Fruit fly (Drosophila melanogaster) whole organism, embryonic: Measurements from ENCODE around the gene Gga.

Source experiments
- Ada2b ChIP-seq: fragments of 200-800 bp; sonication (Bioruptor generic); IDR thresholded peaks from 2 replicates; pipeline ENCODE4 v1.3.6; 2022; ENCODE audit warnings: missing biosample characterization, missing genetic modification characterization
- Asciz ChIP-seq: fragments of 200-800 bp; sonication (Bioruptor generic); optimal IDR thresholded peaks from 2 replicates; lab custom pipeline; 2017; ENCODE audit warnings: missing biosample characterization, mild to moderate bottlenecking, missing genetic modification characterization, missing genetic modification reagents
- CG12155 ChIP-seq: fragments of 200-800 bp; sonication (Bioruptor generic); optimal IDR thresholded peaks from 3 replicates; lab custom pipeline; 2016; ENCODE audit warnings: missing biosample characterization, missing genetic modification characterization
- CG12236 ChIP-seq: fragments of 200-800 bp; sonication (Bioruptor generic); optimal IDR thresholded peaks from 2 replicates; lab custom pipeline; 2016; ENCODE audit warnings: missing biosample characterization, missing genetic modification characterization
- CG12744 ChIP-seq: fragments of 200-800 bp; sonication (Bioruptor generic); optimal IDR thresholded peaks from 2 replicates; lab custom pipeline; 2016; ENCODE audit warnings: missing biosample characterization, missing genetic modification characterization
- CG13296 ChIP-seq: fragments of 200-800 bp; sonication (Bioruptor generic); optimal IDR thresholded peaks from 3 replicates; lab custom pipeline; 2018; ENCODE audit warnings: missing biosample characterization, mild to moderate bottlenecking, missing genetic modification characterization
- CG14014 ChIP-seq: fragments of 200-800 bp; sonication (Bioruptor generic); IDR thresholded peaks from 2 replicates; pipeline ENCODE4 v1.3.6; 2022; ENCODE audit warnings: missing biosample characterization, missing genetic modification characterization
- CG14860 ChIP-seq: fragments of 200-800 bp; sonication (Bioruptor generic); IDR thresholded peaks from 3 replicates; pipeline ENCODE4 v1.3.6; 2022; ENCODE audit warnings: missing biosample characterization, missing genetic modification characterization; ENCODE audit not compliant: partially characterized antibody
- CG15073 ChIP-seq: fragments of 200-800 bp; sonication (Bioruptor generic); optimal IDR thresholded peaks from 2 replicates; lab custom pipeline; 2016; ENCODE audit warnings: missing biosample characterization, missing genetic modification characterization
- CG16863 ChIP-seq: fragments of 200-800 bp; sonication (Bioruptor generic); optimal IDR thresholded peaks from 3 replicates; lab custom pipeline; 2016; ENCODE audit warnings: missing biosample characterization, missing genetic modification characterization
- CG30403 ChIP-seq: fragments of 200-800 bp; sonication (Bioruptor generic); optimal IDR thresholded peaks from 3 replicates; lab custom pipeline; 2016; ENCODE audit warnings: missing biosample characterization, missing genetic modification characterization
- CG31441 ChIP-seq: fragments of 200-800 bp; sonication (Bioruptor generic); IDR thresholded peaks from 2 replicates; pipeline ENCODE4 v1.3.6; 2022; ENCODE audit warnings: missing biosample characterization, missing genetic modification characterization
- CG32532 ChIP-seq: fragments of 200-800 bp; sonication (Bioruptor generic); IDR thresholded peaks from 2 replicates; pipeline ENCODE4 v1.3.6; 2022; ENCODE audit warnings: missing biosample characterization, missing genetic modification characterization
- CG34224 ChIP-seq: fragments of 200-800 bp; sonication (Bioruptor generic); IDR thresholded peaks from 3 replicates; pipeline ENCODE4 v1.3.6; 2022; ENCODE audit warnings: missing biosample characterization, missing genetic modification characterization; ENCODE audit not compliant: partially characterized antibody
- CG4404 ChIP-seq: fragments of 200-800 bp; sonication (Bioruptor generic); IDR thresholded peaks from 2 replicates; pipeline ENCODE4 v1.3.6; 2022; ENCODE audit warnings: missing biosample characterization, missing genetic modification characterization
- CG7357 ChIP-seq: fragments of 200-800 bp; sonication (Bioruptor generic); IDR thresholded peaks from 3 replicates; pipeline ENCODE4 v1.3.6; 2022; ENCODE audit warnings: missing biosample characterization, missing genetic modification characterization
- CG7839 ChIP-seq: fragments of 200-800 bp; sonication (Bioruptor generic); optimal IDR thresholded peaks from 3 replicates; lab custom pipeline; 2018; ENCODE audit warnings: missing biosample characterization, mild to moderate bottlenecking, missing genetic modification characterization, moderate library complexity
- CG8281 ChIP-seq: fragments of 200-800 bp; sonication (Bioruptor generic); optimal IDR thresholded peaks from 2 replicates; lab custom pipeline; 2018; ENCODE audit warnings: missing biosample characterization, mild to moderate bottlenecking, missing genetic modification characterization, moderate library complexity
- CG8388 ChIP-seq: fragments of 200-800 bp; sonication (Bioruptor generic); optimal IDR thresholded peaks from 2 replicates; lab custom pipeline; 2019; ENCODE audit warnings: missing biosample characterization, mild to moderate bottlenecking, missing genetic modification characterization, moderate library complexity
- CG8478 ChIP-seq: fragments of >200 bp; optimal IDR thresholded peaks from 2 replicates; lab custom pipeline; 2018
- CG9817 ChIP-seq: fragments of 200-800 bp; sonication (Bioruptor generic); optimal IDR thresholded peaks from 2 replicates; lab custom pipeline; 2018; ENCODE audit warnings: missing biosample characterization, mild to moderate bottlenecking, missing genetic modification characterization, moderate library complexity
- CoRest ChIP-seq: fragments of 200-800 bp; sonication (Bioruptor generic); optimal IDR thresholded peaks from 3 replicates; lab custom pipeline; 2018; ENCODE audit warnings: missing biosample characterization, mild to moderate bottlenecking, missing genetic modification characterization, moderate library complexity
- D ChIP-seq, 2 experiments: fragments of 200-800 bp in 1 of 2; fragments of >200 bp in 1 of 2; sonication (Bioruptor generic) in 1 of 2; optimal IDR thresholded peaks; 2 replicates in 1 of 2; 3 replicates in 1 of 2; lab custom pipeline; 2017; ENCODE audit warnings: mild to moderate bottlenecking in 1 of 2, missing biosample characterization in 1 of 2, missing genetic modification characterization in 1 of 2, missing genetic modification reagents in 1 of 2
- D19A ChIP-seq: fragments of 200-800 bp; optimal IDR thresholded peaks from 3 replicates; lab custom pipeline; 2019; ENCODE audit warnings: missing biosample characterization, mild to moderate bottlenecking, missing genetic modification characterization, moderate library complexity
- Doc3 ChIP-seq: fragments of 200-800 bp; sonication (Bioruptor generic); IDR thresholded peaks from 3 replicates; pipeline ENCODE4 v1.3.6; 2022; ENCODE audit warnings: missing biosample characterization, missing genetic modification characterization; ENCODE audit not compliant: partially characterized antibody
- Eip74EF ChIP-seq, 2 experiments: fragments of 200-800 bp in 1 of 2; fragments of >200 bp in 1 of 2; sonication (Bioruptor generic) in 1 of 2; optimal IDR thresholded peaks; 2 replicates each; lab custom pipeline; 2017 to 2019; ENCODE audit warnings: missing biosample characterization in 2 of 2, missing genetic modification characterization in 2 of 2, mild to moderate bottlenecking in 1 of 2, moderate library complexity in 1 of 2
- Hmr ChIP-seq: fragments of 200-800 bp; sonication (Bioruptor generic); optimal IDR thresholded peaks from 3 replicates; lab custom pipeline; 2017; ENCODE audit warnings: mild to moderate bottlenecking, missing biosample characterization, missing genetic modification reagents, missing genetic modification characterization
- NC2α ChIP-seq: fragments of 200-800 bp; sonication (Bioruptor generic); optimal IDR thresholded peaks from 2 replicates; lab custom pipeline; 2016; ENCODE audit warnings: missing biosample characterization, missing genetic modification characterization
- Nf-YA ChIP-seq: fragments of 200-800 bp; sonication (Bioruptor generic); IDR thresholded peaks from 2 replicates; pipeline ENCODE4 v1.3.6; 2022; ENCODE audit warnings: missing biosample characterization, missing genetic modification characterization
- Nf-YC ChIP-seq: fragments of 200-800 bp; optimal IDR thresholded peaks from 3 replicates; lab custom pipeline; 2019; ENCODE audit warnings: missing biosample characterization, mild to moderate bottlenecking, missing genetic modification characterization, moderate library complexity
- Oaz ChIP-seq: fragments of 200-800 bp; sonication (Bioruptor generic); IDR thresholded peaks from 2 replicates; pipeline ENCODE4 v1.3.6; 2022; ENCODE audit warnings: missing biosample characterization, missing genetic modification characterization
- PHDP ChIP-seq: fragments of 200-800 bp; sonication (Bioruptor generic); optimal IDR thresholded peaks from 3 replicates; lab custom pipeline; 2018; ENCODE audit warnings: missing biosample characterization, mild to moderate bottlenecking, missing genetic modification characterization, moderate library complexity
- Stat92E ChIP-seq, 3 experiments: fragments of >200 bp in 2 of 3; fragments of 200-800 bp in 1 of 3; sonication (Bioruptor generic) in 1 of 3; optimal IDR thresholded peaks; 2 replicates each; lab custom pipeline; 2017 to 2019; ENCODE audit warnings: missing biosample characterization in 3 of 3, missing genetic modification characterization in 3 of 3, mild to moderate bottlenecking in 1 of 3, moderate library complexity in 1 of 3
- Xrp1 ChIP-seq: fragments of 200-800 bp; sonication (Bioruptor generic); IDR thresholded peaks from 2 replicates; pipeline ENCODE4 v1.3.6; 2022; ENCODE audit warnings: missing biosample characterization, missing genetic modification characterization
- ato ChIP-seq: fragments of 200-800 bp; sonication (Bioruptor generic); IDR thresholded peaks from 2 replicates; pipeline ENCODE4 v1.3.6; 2022; ENCODE audit warnings: missing biosample characterization, missing genetic modification characterization; ENCODE audit not compliant: partially characterized antibody
- crol ChIP-seq: fragments of 200-800 bp; sonication (Bioruptor generic); IDR thresholded peaks from 2 replicates; pipeline ENCODE4 v1.3.6; 2022; ENCODE audit warnings: missing biosample characterization, missing genetic modification characterization
- hb ChIP-seq: fragments of 200-800 bp; sonication (Bioruptor generic); IDR thresholded peaks from 3 replicates; pipeline ENCODE4 v1.3.6; 2022; ENCODE audit warnings: missing biosample characterization, missing genetic modification characterization; ENCODE audit not compliant: partially characterized antibody
- lab ChIP-seq: fragments of 200-800 bp; sonication (Bioruptor generic); optimal IDR thresholded peaks from 3 replicates; lab custom pipeline; 2017; ENCODE audit warnings: missing biosample characterization, missing genetic modification characterization, mild to moderate bottlenecking, moderate library complexity, missing genetic modification reagents
- lbe ChIP-seq: fragments of 200-800 bp; sonication (Bioruptor generic); optimal IDR thresholded peaks from 2 replicates; lab custom pipeline; 2016; ENCODE audit warnings: missing biosample characterization, mild to moderate bottlenecking, missing genetic modification characterization
- mirr ChIP-seq: fragments of 200-800 bp; sonication (Bioruptor generic); optimal IDR thresholded peaks from 3 replicates; lab custom pipeline; 2018; ENCODE audit warnings: missing biosample characterization, mild to moderate bottlenecking, missing genetic modification characterization
- nerfin-2 ChIP-seq: fragments of 200-800 bp; sonication (Bioruptor generic); IDR thresholded peaks from 2 replicates; pipeline ENCODE4 v1.3.6; 2022; ENCODE audit warnings: missing biosample characterization, missing genetic modification characterization; ENCODE audit not compliant: partially characterized antibody
- peb ChIP-seq: fragments of 200-800 bp; sonication (Bioruptor generic); IDR thresholded peaks from 2 replicates; pipeline ENCODE4 v1.3.6; 2022; ENCODE audit warnings: missing biosample characterization, missing genetic modification characterization
- pros ChIP-seq: fragments of 200-800 bp; sonication (Bioruptor generic); optimal IDR thresholded peaks from 3 replicates; lab custom pipeline; 2019; ENCODE audit warnings: missing biosample characterization, mild to moderate bottlenecking, missing genetic modification characterization, moderate library complexity
- run ChIP-seq: fragments of 200-800 bp; sonication (Bioruptor generic); optimal IDR thresholded peaks from 3 replicates; lab custom pipeline; 2018; ENCODE audit warnings: missing biosample characterization, mild to moderate bottlenecking, missing genetic modification characterization
- slbo ChIP-seq: fragments of 200-800 bp; sonication (Bioruptor generic); IDR thresholded peaks from 2 replicates; pipeline ENCODE4 v1.3.6; 2022; ENCODE audit warnings: missing biosample characterization, missing genetic modification characterization
- sug ChIP-seq: fragments of 200-800 bp; optimal IDR thresholded peaks from 2 replicates; lab custom pipeline; 2019; ENCODE audit warnings: missing biosample characterization, mild to moderate bottlenecking, missing genetic modification characterization, moderate library complexity
- zfh1 ChIP-seq: fragments of 200-800 bp; sonication (Bioruptor generic); IDR thresholded peaks from 3 replicates; pipeline ENCODE4 v1.3.6; 2022; ENCODE audit warnings: missing biosample characterization, missing genetic modification characterization

Gga gene

dm6 chrX:9582659-9583317, 18.0 kb upstream of the Gga start (continued):
- TF ChIP-seq lbe (GFP tag; lab: Kevin White, UChicago) (peak; percentile 44), ato (GFP tag; lab: Robert Waterston, UW) (no peak), lab (GFP tag; lab: Kevin White, UChicago) (peak; percentile 55), CG32532 (peak; percentile 5; the same call in 1 of the 2 replicates), peb (GFP tag; lab: Robert Waterston, UW) (no peak), sug (tag; lab: Kevin White, UChicago) (peak; percentile 51), CG12744 (GFP tag; lab: Kevin White, UChicago) (no peak), crol (peak; percentile 68), CG30403 (peak; percentile 33), CG12155 (peak; percentile 19), PHDP (tag; lab: Kevin White, UChicago) (peak; percentile 38), D19A (tag; lab: Kevin White, UChicago) (peak; percentile 67), CG8281 (tag; lab: Kevin White, UChicago) (peak; percentile 10), slbo (GFP tag; lab: Robert Waterston, UW) (peak; percentile 33), Hmr (GFP tag; lab: Kevin White, UChicago) (peak; percentile 70), Doc3 (GFP tag; lab: Robert Waterston, UW) (no peak), Asciz (no peak), CoRest (tag; lab: Kevin White, UChicago) (peak; percentile 48), CG9817 (peak; percentile 8), CG13296 (peak; percentile 8)

- TF ChIP-seq run (tag; lab: Kevin White, UChicago): peak; percentile 92
- no peak for TF ChIP-seq pros
- TF ChIP-seq NC2α (GFP tag; lab: Kevin White, UChicago): peak; percentile 15
- peak; percentile 84 for TF ChIP-seq CG7357 (GFP tag; lab: Robert Waterston, UW)
- peak; percentile 82 for TF ChIP-seq CG4404 (GFP tag; lab: Robert Waterston, UW)
- peak; percentile 89 for TF ChIP-seq Ada2b (GFP tag; lab: Robert Waterston, UW)
- no peak for TF ChIP-seq CG34224 (GFP tag; lab: Robert Waterston, UW)
- TF ChIP-seq hb: no peak
- peak; percentile 96 for TF ChIP-seq CG7839 (tag; lab: Kevin White, UChicago)
- TF ChIP-seq CG14860 (GFP tag; lab: Robert Waterston, UW): no peak
- TF ChIP-seq Stat92E (GFP tag; optimal IDR thresholded peaks at IDR 0.05; lab: Kevin White, UChicago): no peak
- TF ChIP-seq nerfin-2 (GFP tag; lab: Robert Waterston, UW): no peak
- peak; percentile 19 for TF ChIP-seq CG15073 (GFP tag; lab: Kevin White, UChicago)
- peak; percentile 93 for TF ChIP-seq zfh1 (GFP tag; lab: Robert Waterston, UW)
- TF ChIP-seq Eip74EF (GFP tag; optimal IDR thresholded peaks at IDR 0.05; lab: Kevin White, UChicago): peak in 1 of 2 experiments; percentile 89
- peak; percentile 92 for TF ChIP-seq CG14014 (GFP tag; lab: Robert Waterston, UW)
- peak; percentile 88 for TF ChIP-seq Oaz
- no peak for TF ChIP-seq D (optimal IDR thresholded peaks at IDR 0.05; lab: Kevin White, UChicago)
- TF ChIP-seq D (GFP tag; optimal IDR thresholded peaks at IDR 0.05; lab: Kevin White, UChicago): peak; percentile 93
- peak; percentile 92 for TF ChIP-seq CG8388 (GFP tag; lab: Kevin White, UChicago)
- TF ChIP-seq CG8478 (lab: Kevin White, UChicago): no peak
- TF ChIP-seq Xrp1 (GFP tag; lab: Robert Waterston, UW): peak; percentile 95
- peak; percentile 93 for TF ChIP-seq CG31441 (GFP tag; lab: Robert Waterston, UW)
- no peak for TF ChIP-seq CG12236 (GFP tag; lab: Kevin White, UChicago)
- peak; percentile 70 for TF ChIP-seq mirr
- peak; percentile 65 for TF ChIP-seq CG16863 (GFP tag; lab: Kevin White, UChicago)
- peak; percentile 81 for TF ChIP-seq Nf-YA (GFP tag; lab: Robert Waterston, UW)
- peak; percentile 87 for TF ChIP-seq Nf-YC (tag; lab: Kevin White, UChicago)
These were observed 17.3 kb upstream of the Gga start for dm6 chrX:9583440-9584103.
